Fruit fly (Drosophila melanogaster): Measurements from ENCODE around the gene ome.

Gene ome

dm6 chr3L:14678097-14678679 lies 5.5 kb downstream of the ome start, which contains the start of gene CG4914 (continued):
- TF ChIP-seq Mio (GFP tag; optimal IDR thresholded peaks at IDR 0.05) (no peak), psq (GFP tag; optimal IDR thresholded peaks at IDR 0.05) (peak; percentile 84), brk (GFP tag; optimal IDR thresholded peaks at IDR 0.05) (peak; percentile 25), pan (optimal IDR thresholded peaks at IDR 0.05) (no peak), Dif (GFP tag; optimal IDR thresholded peaks at IDR 0.05; ENCODE audit: partially characterized antibody) (no peak), Rel (GFP tag; optimal IDR thresholded peaks at IDR 0.05) (no peak), Rel (tag; optimal IDR thresholded peaks at IDR 0.05) (no peak), HLH106 (tag; optimal IDR thresholded peaks at IDR 0.05) (peak; percentile 86), lola (GFP tag; optimal IDR thresholded peaks at IDR 0.05) (no peak), br (GFP tag; optimal IDR thresholded peaks at IDR 0.05) (peak; percentile 59), dmrt93B (GFP tag; optimal IDR thresholded peaks at IDR 0.05) (peak; percentile 79), Hnf4 (GFP tag; optimal IDR thresholded peaks at IDR 0.05) (peak; percentile 57), Jra (GFP tag; optimal IDR thresholded peaks at IDR 0.05) (peak; percentile 44), sage (GFP tag; optimal IDR thresholded peaks at IDR 0.05) (peak; percentile 40), Hr83 (GFP tag; optimal IDR thresholded peaks at IDR 0.05; ENCODE audit: poor library complexity, severe bottlenecking) (no peak)

dm6 chr3L:14681504-14681903 lies 8.9 kb downstream of the ome start:
- TF ChIP-seq lola (GFP tag; optimal IDR thresholded peaks at IDR 0.05) (no peak), Sp1 (GFP tag; optimal IDR thresholded peaks at IDR 0.05) (no peak), jim (GFP tag; optimal IDR thresholded peaks at IDR 0.05) (no peak), tai (GFP tag; optimal IDR thresholded peaks at IDR 0.05) (no peak), N (GFP tag; optimal IDR thresholded peaks at IDR 0.05) (no peak), CG9705 (GFP tag; optimal IDR thresholded peaks at IDR 0.05) (no peak), br (GFP tag; optimal IDR thresholded peaks at IDR 0.05) (no peak), Hr83 (GFP tag; optimal IDR thresholded peaks at IDR 0.05; ENCODE audit: poor library complexity, severe bottlenecking) (no peak), CG32264 (GFP tag; optimal IDR thresholded peaks at IDR 0.05) (no peak), Dfd (GFP tag; optimal IDR thresholded peaks at IDR 0.05) (no peak), rgr (GFP tag; optimal IDR thresholded peaks at IDR 0.05) (no peak), dl (GFP tag; optimal IDR thresholded peaks at IDR 0.05; ENCODE audit: insufficient read depth in 1 of 2, partially characterized antibody in 2 of 2) (no peak), Dif (GFP tag; optimal IDR thresholded peaks at IDR 0.05; ENCODE audit: partially characterized antibody) (no peak), CrebA (GFP tag; optimal IDR thresholded peaks at IDR 0.05; ENCODE audit: borderline replicate concordance) (no peak), brk (GFP tag; optimal IDR thresholded peaks at IDR 0.05) (no peak), ey (GFP tag; optimal IDR thresholded peaks at IDR 0.05) (no peak), dsf (GFP tag; optimal IDR thresholded peaks at IDR 0.05; ENCODE audit: borderline replicate concordance) (no peak), sv (GFP tag; optimal IDR thresholded peaks at IDR 0.05) (no peak), HLH106 (tag; optimal IDR thresholded peaks at IDR 0.05) (no peak), pan (optimal IDR thresholded peaks at IDR 0.05) (no peak)

- TF ChIP-seq Dif (GFP tag; optimal IDR thresholded peaks at IDR 0.05; ENCODE audit: partially characterized antibody) (no peak), lola (GFP tag; optimal IDR thresholded peaks at IDR 0.05) (no peak), foxo (GFP tag; optimal IDR thresholded peaks at IDR 0.05) (no peak), CG32264 (GFP tag; optimal IDR thresholded peaks at IDR 0.05) (no peak)
Measured at dm6 chr3L:14684468-14684867, 11.8 kb downstream of the ome start, which contains the start of gene Dnaaf6. Gene Dnaaf6 (plus strand): TSS chr3L:14684768.

dm6 chr3L:14686251-14686650 lies 13.6 kb downstream of the ome start:
- TF ChIP-seq Hr83 (GFP tag; optimal IDR thresholded peaks at IDR 0.05; ENCODE audit: poor library complexity, severe bottlenecking) (no peak), lola (GFP tag; optimal IDR thresholded peaks at IDR 0.05) (no peak), dsf (GFP tag; optimal IDR thresholded peaks at IDR 0.05; ENCODE audit: borderline replicate concordance) (no peak)

dm6 chr3L:14691047-14691446 lies 18.4 kb downstream of the ome start, which contains the start of gene gdrd:
Gene gdrd (plus strand): TSS chr3L:14691347.
- no peak for TF ChIP-seq sv (GFP tag; optimal IDR thresholded peaks at IDR 0.05)
- TF ChIP-seq Hr78 (GFP tag; optimal IDR thresholded peaks at IDR 0.05): no peak
- TF ChIP-seq dl (GFP tag; optimal IDR thresholded peaks at IDR 0.05; ENCODE audit: insufficient read depth in 1 of 2, partially characterized antibody in 2 of 2): no peak
- no peak for TF ChIP-seq lola (GFP tag; optimal IDR thresholded peaks at IDR 0.05)
- no peak for TF ChIP-seq psq (GFP tag; optimal IDR thresholded peaks at IDR 0.05)
- no peak for TF ChIP-seq jim (GFP tag; optimal IDR thresholded peaks at IDR 0.05)
- no peak for TF ChIP-seq dmrt93B (GFP tag; optimal IDR thresholded peaks at IDR 0.05)
- TF ChIP-seq OdsH (GFP tag; optimal IDR thresholded peaks at IDR 0.05): no peak
- TF ChIP-seq Abd-B (GFP tag; optimal IDR thresholded peaks at IDR 0.05): no peak
- no peak for TF ChIP-seq dsf (GFP tag; optimal IDR thresholded peaks at IDR 0.05; ENCODE audit: borderline replicate concordance)
- TF ChIP-seq CG32264 (GFP tag; optimal IDR thresholded peaks at IDR 0.05): no peak

Data from whole organism, wandering third instar larva.